Worm (Caenorhabditis elegans): Measurements from ENCODE around the gene C47E12.9.

C47E12.9 gene

ce11 chrIV:9972629-9973028 lies 1.9 kb upstream of the C47E12.9 start, which contains the start of the genes C47E12.12 and C47E12.10:
Gene C47E12.12, minus strand, starts transcription at chrIV:9972729.
Gene C47E12.10, plus strand, starts transcription at chrIV:9972800.
- TF ChIP-seq med-1 (GFP tag; optimal IDR thresholded peaks at IDR 0.05; ENCODE audit: insufficient read depth) (no peak), ref-1 (GFP tag; conservative IDR thresholded peaks at IDR 0.05) (no peak), flt-1 (GFP tag; IDR thresholded peaks at IDR 0.05) (no peak), ztf-29 (GFP tag; IDR thresholded peaks at IDR 0.05) (no peak), klf-2 (GFP tag; conservative IDR thresholded peaks at IDR 0.05) (no peak), ztf-23 (GFP tag; IDR thresholded peaks at IDR 0.05) (no peak), tab-1 (GFP tag; IDR thresholded peaks at IDR 0.05) (no peak), cog-1 (tag; optimal IDR thresholded peaks at IDR 0.05) (no peak), T22C8.4 (GFP tag; IDR thresholded peaks at IDR 0.05) (no peak)

- TF ChIP-seq ref-1 (GFP tag; conservative IDR thresholded peaks at IDR 0.05) (no peak), flt-1 (GFP tag; IDR thresholded peaks at IDR 0.05) (no peak), ztf-23 (GFP tag; IDR thresholded peaks at IDR 0.05) (no peak), T22C8.4 (GFP tag; IDR thresholded peaks at IDR 0.05) (no peak)
These were observed 1.8 kb downstream of the C47E12.9 start, which contains the start of gene C47E12.14 for ce11 chrIV:9976284-9976683. Gene C47E12.14, minus strand, starts transcription at chrIV:9976384.

- TF ChIP-seq ztf-23 (GFP tag; IDR thresholded peaks at IDR 0.05) (no peak), flt-1 (GFP tag; IDR thresholded peaks at IDR 0.05) (no peak), T22C8.4 (GFP tag; IDR thresholded peaks at IDR 0.05) (no peak), ref-1 (GFP tag; conservative IDR thresholded peaks at IDR 0.05) (no peak), tab-1 (GFP tag; IDR thresholded peaks at IDR 0.05) (no peak), cog-1 (tag; optimal IDR thresholded peaks at IDR 0.05) (no peak), ztf-29 (GFP tag; IDR thresholded peaks at IDR 0.05) (no peak), klf-2 (GFP tag; conservative IDR thresholded peaks at IDR 0.05) (no peak), med-1 (GFP tag; optimal IDR thresholded peaks at IDR 0.05; ENCODE audit: insufficient read depth) (no peak)
These were observed 3.2 kb downstream of the C47E12.9 start, which contains the start of gene dhp-2 for ce11 chrIV:9977602-9978172. Gene dhp-2, plus strand, starts transcription at chrIV:9978122.

- TF ChIP-seq med-1 (GFP tag; optimal IDR thresholded peaks at IDR 0.05; ENCODE audit: insufficient read depth) (no peak), cog-1 (tag; optimal IDR thresholded peaks at IDR 0.05) (no peak), ztf-23 (GFP tag; IDR thresholded peaks at IDR 0.05) (no peak), flt-1 (GFP tag; IDR thresholded peaks at IDR 0.05) (no peak), T22C8.4 (GFP tag; IDR thresholded peaks at IDR 0.05) (no peak), klf-2 (GFP tag; conservative IDR thresholded peaks at IDR 0.05) (no peak), ref-1 (GFP tag; conservative IDR thresholded peaks at IDR 0.05) (no peak)
These were observed 7.8 kb downstream of the C47E12.9 start, which contains the start of gene rrp-1 for ce11 chrIV:9982226-9982794. Gene rrp-1, minus strand, starts transcription at chrIV:9982276.

- TF ChIP-seq ref-1 (GFP tag; conservative IDR thresholded peaks at IDR 0.05) (no peak), cog-1 (tag; optimal IDR thresholded peaks at IDR 0.05) (no peak), med-1 (GFP tag; optimal IDR thresholded peaks at IDR 0.05; ENCODE audit: insufficient read depth) (no peak), klf-2 (GFP tag; conservative IDR thresholded peaks at IDR 0.05) (no peak), ztf-23 (GFP tag; IDR thresholded peaks at IDR 0.05) (no peak), flt-1 (GFP tag; IDR thresholded peaks at IDR 0.05) (no peak), T22C8.4 (GFP tag; IDR thresholded peaks at IDR 0.05) (no peak), ztf-29 (GFP tag; IDR thresholded peaks at IDR 0.05) (no peak), tab-1 (GFP tag; IDR thresholded peaks at IDR 0.05) (no peak)
These were observed 8.4 kb downstream of the C47E12.9 start, which contains the start of gene mam-2 for ce11 chrIV:9982895-9983294. Gene mam-2, plus strand, starts transcription at chrIV:9983195.

- no peak for TF ChIP-seq tab-1 (GFP tag; IDR thresholded peaks at IDR 0.05)
- no peak for TF ChIP-seq flt-1 (GFP tag; IDR thresholded peaks at IDR 0.05)
- no peak for TF ChIP-seq klf-2 (GFP tag; conservative IDR thresholded peaks at IDR 0.05)
- no peak for TF ChIP-seq ztf-29 (GFP tag; IDR thresholded peaks at IDR 0.05)
- no peak for TF ChIP-seq T22C8.4 (GFP tag; IDR thresholded peaks at IDR 0.05)
- TF ChIP-seq cog-1 (tag; optimal IDR thresholded peaks at IDR 0.05): no peak
- TF ChIP-seq ref-1 (GFP tag; conservative IDR thresholded peaks at IDR 0.05): no peak
- TF ChIP-seq med-1 (GFP tag; optimal IDR thresholded peaks at IDR 0.05; ENCODE audit: insufficient read depth): no peak
These were observed 14.9 kb downstream of the C47E12.9 start for ce11 chrIV:9989416-9989815.

- no peak for TF ChIP-seq flt-1 (GFP tag; IDR thresholded peaks at IDR 0.05)
- TF ChIP-seq klf-2 (GFP tag; conservative IDR thresholded peaks at IDR 0.05): no peak
- TF ChIP-seq cog-1 (tag; optimal IDR thresholded peaks at IDR 0.05): no peak
- no peak for TF ChIP-seq ztf-29 (GFP tag; IDR thresholded peaks at IDR 0.05)
- no peak for TF ChIP-seq T22C8.4 (GFP tag; IDR thresholded peaks at IDR 0.05)
- TF ChIP-seq med-1 (GFP tag; optimal IDR thresholded peaks at IDR 0.05; ENCODE audit: insufficient read depth): no peak
- TF ChIP-seq ztf-23 (GFP tag; IDR thresholded peaks at IDR 0.05): no peak
- no peak for TF ChIP-seq ref-1 (GFP tag; conservative IDR thresholded peaks at IDR 0.05)
- no peak for TF ChIP-seq tab-1 (GFP tag; IDR thresholded peaks at IDR 0.05)
These were observed 19.1 kb downstream of the C47E12.9 start for ce11 chrIV:9993403-9994132.

- TF ChIP-seq tab-1 (GFP tag; IDR thresholded peaks at IDR 0.05): no peak
- TF ChIP-seq klf-2 (GFP tag; conservative IDR thresholded peaks at IDR 0.05): no peak
- TF ChIP-seq ztf-29 (GFP tag; IDR thresholded peaks at IDR 0.05): no peak
- TF ChIP-seq ref-1 (GFP tag; conservative IDR thresholded peaks at IDR 0.05): no peak
- no peak for TF ChIP-seq med-1 (GFP tag; optimal IDR thresholded peaks at IDR 0.05; ENCODE audit: insufficient read depth)
- no peak for TF ChIP-seq ztf-23 (GFP tag; IDR thresholded peaks at IDR 0.05)
- TF ChIP-seq flt-1 (GFP tag; IDR thresholded peaks at IDR 0.05): no peak
- TF ChIP-seq cog-1 (tag; optimal IDR thresholded peaks at IDR 0.05): no peak
- TF ChIP-seq T22C8.4 (GFP tag; IDR thresholded peaks at IDR 0.05): no peak
These were observed 20.5 kb downstream of the C47E12.9 start, which contains the start of gene uba-1 for ce11 chrIV:9994895-9995394. Gene uba-1, minus strand, starts transcription at chrIV:9994945.
